Worm (Caenorhabditis elegans): ENCODE results near the gene T21D9.2.
A peak's percentile ranks its signal among the peaks of the same experiment; 100 is the strongest.

Gene T21D9.2

ce11 chrX:2046124-2046722 is 50.5 kb downstream of the T21D9.2 start, which contains the start of gene igcm-4:
TSS of gene igcm-4 (minus strand) at chrX:2046360.
- peak; percentile 46; the same call in 1 of the 2 replicates for TF ChIP-seq ceh-20 (GFP tag; IDR thresholded peaks at IDR 0.05)
- TF ChIP-seq unc-62 (GFP tag; optimal IDR thresholded peaks at IDR 0.05 in 1 of 2) = peak in 1 of 2 experiments; percentile 46
- no peak for TF ChIP-seq unc-62 (tag; optimal IDR thresholded peaks at IDR 0.05)
- no peak for TF ChIP-seq spr-3 (GFP tag; optimal IDR thresholded peaks at IDR 0.05)

Data from whole organism, L4 larva.